Worm (Caenorhabditis elegans): Measurements from ENCODE around the gene W05H9.2.

ce11 chrX:6255561-6255960, 11.3 kb upstream of the W05H9.2 start:
- TF ChIP-seq daf-12 (tag; optimal IDR thresholded peaks at IDR 0.05) (no peak), nhr-28 (tag; optimal IDR thresholded peaks at IDR 0.05) (no peak), snpc-4 (tag; optimal IDR thresholded peaks at IDR 0.05) (peak; percentile 2), ceh-16 (tag; optimal IDR thresholded peaks at IDR 0.05) (no peak), pha-4 (tag; optimal IDR thresholded peaks at IDR 0.05) (peak; percentile 93), nfya-1 (tag; optimal IDR thresholded peaks at IDR 0.05; ENCODE audit: insufficient read depth) (peak; percentile 67), aly-2 (tag; optimal IDR thresholded peaks at IDR 0.05) (no peak), ama-1 (optimal IDR thresholded peaks at IDR 0.05) (peak; percentile 92), fos-1 (tag; optimal IDR thresholded peaks at IDR 0.05) (no peak), unc-39 (tag; optimal IDR thresholded peaks at IDR 0.05) (no peak), egl-27 (tag; optimal IDR thresholded peaks at IDR 0.05) (peak; percentile 37), unc-62 (GFP tag; optimal IDR thresholded peaks at IDR 0.05) (no peak), jun-1 (tag; optimal IDR thresholded peaks at IDR 0.05) (peak; percentile 92), pqm-1 (tag; optimal IDR thresholded peaks at IDR 0.05) (peak; percentile 91)

Data from whole organism, L3 larva.